Worm (Caenorhabditis elegans): ENCODE measurements around the gene clc-31.

DNA sequence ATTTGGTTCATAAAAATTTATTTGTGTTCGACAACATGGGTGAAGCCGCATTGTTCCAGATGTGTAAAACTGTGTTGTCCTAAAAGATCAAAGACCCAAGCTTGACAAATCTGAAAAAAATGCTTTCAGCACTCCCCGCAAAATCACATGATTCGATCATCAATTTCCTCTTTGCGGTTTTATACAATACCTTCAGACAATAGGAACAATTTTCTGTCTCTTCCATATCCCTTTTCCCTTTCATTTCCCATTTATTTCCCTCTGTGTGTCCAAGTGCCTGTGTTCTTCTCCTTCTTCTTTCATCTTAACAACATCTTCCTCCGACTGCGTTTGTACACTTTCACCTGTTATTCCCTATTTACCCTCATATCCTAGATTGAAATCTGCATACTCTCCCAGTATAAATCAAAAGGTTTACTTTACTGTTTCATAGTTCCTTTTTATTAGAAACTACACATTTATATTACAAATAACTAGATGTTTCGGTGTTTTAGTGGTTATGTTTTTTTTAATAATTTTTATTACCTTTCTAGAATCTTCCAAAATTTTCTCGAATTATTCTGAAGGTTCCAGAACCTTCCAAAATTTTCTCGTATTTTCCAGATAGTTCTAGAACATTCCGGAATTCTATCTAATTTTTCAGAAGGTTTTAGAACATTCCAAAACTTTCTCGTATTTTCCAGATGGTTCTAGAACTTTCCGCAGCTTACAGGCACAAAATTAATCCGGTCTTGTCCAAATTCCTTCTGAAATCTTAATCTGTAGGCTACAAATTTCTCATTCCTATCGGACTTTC is 39.1 kb upstream of the clc-31 start, which contains the start of gene K01A2.5:
- TF ChIP-seq nhr-6 (tag; optimal IDR thresholded peaks at IDR 0.05) (no peak), lin-29 (GFP tag; IDR thresholded peaks at IDR 0.05) (no peak), unc-39 (tag; optimal IDR thresholded peaks at IDR 0.05) (no peak), ama-1 (optimal IDR thresholded peaks at IDR 0.05) (no peak), fkh-10 (GFP tag; optimal IDR thresholded peaks at IDR 0.05) (no peak), spr-1 (tag; optimal IDR thresholded peaks at IDR 0.05) (no peak), tag-97 (GFP tag; IDR thresholded peaks at IDR 0.05) (no peak), skn-1 (tag; optimal IDR thresholded peaks at IDR 0.05) (no peak), nhr-77 (tag; optimal IDR thresholded peaks at IDR 0.05) (no peak), Y48G9A.11 (GFP tag; IDR thresholded peaks at IDR 0.05) (no peak), egl-27 (tag; optimal IDR thresholded peaks at IDR 0.05) (no peak)

Data from whole organism, L4 larva.